Fruit fly (Drosophila melanogaster) whole organism, embryonic: ENCODE measurements around the gene aru.

Experiments used
- CG12299 ChIP-seq: fragments of 200-800 bp; sonication (Bioruptor generic); optimal IDR thresholded peaks from 2 replicates; lab custom pipeline; 2018; ENCODE audit warnings: missing biosample characterization, mild to moderate bottlenecking, missing genetic modification characterization
- CG2199 ChIP-seq: fragments of 200-800 bp; sonication (Bioruptor generic); IDR thresholded peaks from 3 replicates; pipeline ENCODE4 v1.3.6; 2022; ENCODE audit warnings: missing biosample characterization, missing genetic modification characterization
- CG6765 ChIP-seq: fragments of 200-800 bp; sonication (Bioruptor generic); optimal IDR thresholded peaks from 3 replicates; lab custom pipeline; 2017; ENCODE audit warnings: missing biosample characterization, mild to moderate bottlenecking, missing genetic modification characterization
- CG9876 ChIP-seq: fragments of 200-800 bp; sonication (Bioruptor generic); optimal IDR thresholded peaks from 2 replicates; lab custom pipeline; 2016; ENCODE audit warnings: missing biosample characterization, missing genetic modification characterization
- MTF-1 ChIP-seq: fragments of 200-800 bp; sonication (Bioruptor generic); optimal IDR thresholded peaks from 2 replicates; lab custom pipeline; 2018; ENCODE audit warnings: missing biosample characterization, mild to moderate bottlenecking, missing genetic modification characterization, borderline replicate concordance
- Neu2 ChIP-seq: fragments of 200-800 bp; sonication (Bioruptor generic); optimal IDR thresholded peaks from 3 replicates; lab custom pipeline; 2016; ENCODE audit warnings: missing biosample characterization, missing genetic modification characterization, borderline replicate concordance
- Side ChIP-seq: fragments of 200-800 bp; sonication (Bioruptor generic); optimal IDR thresholded peaks from 2 replicates; lab custom pipeline; 2016; ENCODE audit warnings: missing biosample characterization, missing genetic modification characterization
- bbx ChIP-seq: fragments of 200-800 bp; sonication (Bioruptor generic); IDR thresholded peaks from 2 replicates; pipeline ENCODE4 v1.3.6; 2022; ENCODE audit warnings: missing biosample characterization, missing genetic modification characterization; ENCODE audit not compliant: partially characterized antibody
- dati ChIP-seq: fragments of 200-800 bp; sonication (Bioruptor generic); IDR thresholded peaks from 2 replicates; pipeline ENCODE4 v1.3.6; 2022; ENCODE audit warnings: missing biosample characterization, missing genetic modification characterization
- jigr1 ChIP-seq: fragments of 200-800 bp; sonication (Bioruptor generic); IDR thresholded peaks from 3 replicates; pipeline ENCODE4 v1.3.6; 2022; ENCODE audit warnings: missing biosample characterization, missing genetic modification characterization
- kni ChIP-seq: fragments of 200-800 bp; sonication (Bioruptor generic); optimal IDR thresholded peaks from 3 replicates; lab custom pipeline; 2017; ENCODE audit warnings: mild to moderate bottlenecking, missing biosample characterization, missing genetic modification reagents, missing genetic modification characterization
- sd ChIP-seq: fragments of 200-800 bp; sonication (Bioruptor generic); optimal IDR thresholded peaks from 3 replicates; lab custom pipeline; 2018; ENCODE audit warnings: missing biosample characterization, mild to moderate bottlenecking, missing genetic modification characterization, moderate library complexity
- sqz ChIP-seq: fragments of 200-800 bp; sonication (Bioruptor generic); optimal IDR thresholded peaks from 3 replicates; lab custom pipeline; 2018; ENCODE audit warnings: missing biosample characterization, mild to moderate bottlenecking, missing genetic modification characterization

DNA sequence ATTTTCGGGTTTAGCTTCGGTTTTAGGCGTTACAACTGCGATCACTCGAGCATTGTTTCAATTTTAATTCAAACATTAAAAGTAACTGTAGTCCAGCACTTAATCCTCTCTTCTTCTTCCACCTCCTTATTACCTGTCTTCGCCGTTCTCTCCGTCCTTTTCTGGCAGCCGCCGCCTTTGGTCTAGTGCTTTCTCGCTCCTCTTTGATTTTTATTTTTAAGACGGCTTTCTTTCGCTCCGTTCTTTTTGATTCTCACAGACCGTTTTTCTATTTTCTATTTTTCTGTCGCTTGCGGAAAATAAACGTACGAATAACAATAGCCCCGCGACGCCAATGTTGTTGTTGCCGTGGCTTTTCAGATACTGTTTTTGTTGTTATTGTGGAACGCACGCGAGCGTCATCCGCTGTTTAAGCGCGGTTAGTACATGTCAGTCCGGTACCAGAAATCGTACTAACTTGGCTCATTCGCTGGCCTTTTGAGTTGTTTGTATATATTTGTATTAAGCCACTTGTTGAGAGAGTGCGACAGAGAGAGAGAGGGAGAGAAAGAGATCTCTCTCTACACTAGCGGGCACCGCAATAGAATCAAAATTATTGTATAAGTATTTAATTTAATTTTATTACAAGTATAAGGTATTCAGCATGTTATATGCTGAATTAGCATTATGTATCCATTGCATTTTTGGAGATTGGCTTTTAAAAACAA lies at the start of gene aru:
- TF ChIP-seq CG6765 (GFP tag; lab: Kevin White, UChicago) (peak; percentile 55), sd (tag; lab: Kevin White, UChicago) (peak; percentile 15), jigr1 (GFP tag; lab: Robert Waterston, UW) (no peak), MTF-1 (GFP tag; lab: Kevin White, UChicago) (peak; percentile 24), CG9876 (GFP tag; lab: Kevin White, UChicago) (no peak), CG12299 (tag; lab: Kevin White, UChicago) (no peak), sqz (no peak), kni (GFP tag; lab: Kevin White, UChicago) (no peak), CG2199 (GFP tag; lab: Robert Waterston, UW) (no peak), bbx (0 out of 2 replicates have a peak, but pooled peaks have one; percentile 16), Neu2 (GFP tag; lab: Kevin White, UChicago) (no peak), dati (GFP tag; lab: Robert Waterston, UW) (no peak), Side (GFP tag; lab: Kevin White, UChicago) (no peak)
